Worm (Caenorhabditis elegans) whole organism, late embryonic: ENCODE data around the gene Y60A3A.19.

ENCODE experiments used
- C08G9.2 ChIP-seq: sonication (generic microtip); optimal IDR thresholded peaks from 2 replicates; lab custom pipeline; 2016; ENCODE audit warnings: mild to moderate bottlenecking, missing genetic modification characterization, moderate library complexity, missing compliant biosample characterization
- ahr-1 ChIP-seq: sonication (generic microtip); optimal IDR thresholded peaks from 2 replicates; lab custom pipeline; 2016; ENCODE audit warnings: missing genetic modification characterization, missing compliant biosample characterization
- ama-1 ChIP-seq: fragments of 150-350 bp; optimal IDR thresholded peaks from 2 replicates; lab custom pipeline; 2014
- ceh-22 ChIP-seq: sonication (generic microtip); optimal IDR thresholded peaks from 2 replicates; lab custom pipeline; 2017; ENCODE audit warnings: missing biosample characterization, missing genetic modification characterization
- ceh-24 ChIP-seq: sonication (generic microtip); optimal IDR thresholded peaks from 2 replicates; lab custom pipeline; 2016; ENCODE audit warnings: mild to moderate bottlenecking, missing genetic modification characterization, missing compliant biosample characterization
- ceh-34 ChIP-seq: sonication (generic microtip); optimal IDR thresholded peaks from 2 replicates; lab custom pipeline; 2016; ENCODE audit warnings: mild to moderate bottlenecking, missing genetic modification characterization, missing compliant biosample characterization
- ceh-48 ChIP-seq: sonication (generic microtip); optimal IDR thresholded peaks from 2 replicates; lab custom pipeline; 2016; ENCODE audit warnings: missing genetic modification characterization, inconsistent platforms, missing compliant biosample characterization
- elt-2 ChIP-seq: sonication (generic microtip); optimal IDR thresholded peaks from 2 replicates; lab custom pipeline; 2016; ENCODE audit warnings: missing genetic modification reagents, missing genetic modification characterization, missing compliant biosample characterization
- eyg-1 ChIP-seq: sonication (generic microtip); optimal IDR thresholded peaks from 2 replicates; lab custom pipeline; 2016; ENCODE audit warnings: missing genotype, missing genetic modification characterization, missing compliant biosample characterization
- gmeb-2 ChIP-seq: sonication (generic microtip); optimal IDR thresholded peaks from 2 replicates; lab custom pipeline; 2016; ENCODE audit warnings: missing genetic modification characterization, inconsistent platforms, missing compliant biosample characterization
- hlh-8 ChIP-seq: sonication (generic microtip); optimal IDR thresholded peaks from 2 replicates; lab custom pipeline; 2016; ENCODE audit warnings: missing genotype, missing genetic modification characterization, missing compliant biosample characterization
- lin-11 ChIP-seq: fragments of 200-800 bp; sonication (Bioruptor generic); optimal IDR thresholded peaks from 2 replicates; lab custom pipeline; 2018; ENCODE audit warnings: mild to moderate bottlenecking, missing genetic modification characterization, missing compliant biosample characterization
- nhr-11 ChIP-seq: fragments of 150-350 bp; optimal IDR thresholded peaks from 2 replicates; lab custom pipeline; 2014; ENCODE audit warnings: missing biosample characterization, missing genetic modification characterization
- nhr-232 ChIP-seq: sonication (generic microtip); optimal IDR thresholded peaks from 2 replicates; lab custom pipeline; 2016; ENCODE audit warnings: missing genetic modification characterization, missing compliant biosample characterization
- npax-4 ChIP-seq: sonication (generic microtip); optimal IDR thresholded peaks from 2 replicates; lab custom pipeline; 2016; ENCODE audit warnings: missing genetic modification characterization, missing compliant biosample characterization
- odd-2 ChIP-seq: sonication (generic microtip); optimal IDR thresholded peaks from 2 replicates; lab custom pipeline; 2017; ENCODE audit warnings: antibody characterized with exemption, mild to moderate bottlenecking, missing genetic modification characterization, missing compliant biosample characterization
- pag-3 ChIP-seq: sonication (generic microtip); optimal IDR thresholded peaks from 2 replicates; lab custom pipeline; 2016; ENCODE audit warnings: missing compliant biosample characterization, missing genetic modification characterization, borderline replicate concordance
- pax-1 ChIP-seq: fragments of 150-350 bp; optimal IDR thresholded peaks from 2 replicates; lab custom pipeline; 2014; ENCODE audit warnings: missing biosample characterization, missing genetic modification characterization
- pha-2 ChIP-seq: sonication (generic microtip); optimal IDR thresholded peaks from 2 replicates; lab custom pipeline; 2017; ENCODE audit warnings: mild to moderate bottlenecking, missing genetic modification characterization, missing compliant biosample characterization
- pha-4 ChIP-seq: fragments of 150-350 bp; optimal IDR thresholded peaks from 2 replicates; lab custom pipeline; 2018; ENCODE audit warnings: missing biosample characterization, missing genetic modification reagents, missing genetic modification characterization
- pqm-1 ChIP-seq: sonication (generic microtip); optimal IDR thresholded peaks from 2 replicates; lab custom pipeline; 2016; ENCODE audit warnings: missing genetic modification characterization, missing compliant biosample characterization
- pros-1 ChIP-seq: fragments of 150-350 bp; optimal IDR thresholded peaks from 2 replicates; lab custom pipeline; 2014; ENCODE audit warnings: missing biosample characterization, missing genetic modification reagents, missing genetic modification characterization
- sox-2 ChIP-seq: fragments of 200-800 bp; sonication (Bioruptor generic); IDR thresholded peaks from 2 replicates; pipeline ENCODE4 v1.3.6; 2022; ENCODE audit warnings: missing genetic modification reagents, missing genetic modification characterization, missing compliant biosample characterization
- sox-4 ChIP-seq: sonication (generic microtip); optimal IDR thresholded peaks from 2 replicates; lab custom pipeline; 2017; ENCODE audit warnings: mild to moderate bottlenecking, missing genetic modification characterization, inconsistent platforms, missing compliant biosample characterization
- syd-9 ChIP-seq: sonication (generic microtip); optimal IDR thresholded peaks from 2 replicates; lab custom pipeline; 2016; ENCODE audit warnings: mild to moderate bottlenecking, missing genetic modification characterization, moderate library complexity, missing compliant biosample characterization
- tbx-2 ChIP-seq: sonication (generic microtip); optimal IDR thresholded peaks from 2 replicates; lab custom pipeline; 2016; ENCODE audit warnings: missing genetic modification characterization, missing compliant biosample characterization
- tbx-7 ChIP-seq: sonication (generic microtip); optimal IDR thresholded peaks from 2 replicates; lab custom pipeline; 2016; ENCODE audit warnings: missing genotype, missing genetic modification characterization, missing compliant biosample characterization
- unc-3 ChIP-seq, 2 experiments: fragments of 200-800 bp in 1 of 2; sonication (Bioruptor generic) in 1 of 2; sonication (generic microtip) in 1 of 2; conservative IDR thresholded peaks in 1 of 2; optimal IDR thresholded peaks in 1 of 2; 2 replicates each; pipeline versions ENCODE4 v1.3.6 to Lab custom; 2016 to 2022; ENCODE audit warnings: missing compliant biosample characterization in 2 of 2, missing genetic modification characterization in 2 of 2, missing genetic modification reagents in 1 of 2
- unc-55 ChIP-seq: sonication (generic microtip); optimal IDR thresholded peaks from 2 replicates; lab custom pipeline; 2017; ENCODE audit warnings: missing biosample characterization, missing genetic modification reagents, missing genetic modification characterization
- unc-86 ChIP-seq: sonication (generic microtip); optimal IDR thresholded peaks from 2 replicates; lab custom pipeline; 2016; ENCODE audit warnings: missing genetic modification characterization, missing compliant biosample characterization

Gene Y60A3A.19

DNA sequence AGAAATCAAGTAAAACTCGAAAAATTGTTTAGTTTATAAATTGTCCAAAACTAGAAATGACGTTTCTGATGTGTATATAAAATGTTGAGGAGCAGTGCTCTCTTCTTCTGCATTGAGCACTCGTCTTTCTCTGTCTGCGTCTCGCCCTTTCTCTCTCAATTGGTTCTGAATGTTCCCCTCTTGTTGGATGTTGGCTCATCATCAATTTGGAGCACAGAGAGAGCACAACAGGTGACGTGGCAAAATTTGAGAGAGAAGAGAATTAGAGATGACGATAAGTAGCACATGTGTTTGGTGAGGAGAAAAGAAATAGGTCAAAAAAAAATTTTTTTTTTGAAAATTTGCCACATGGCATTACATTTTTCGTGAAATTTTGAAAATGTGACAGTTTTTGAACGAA, 18.8 kb upstream of the Y60A3A.19 start (continued):
- no peak for TF ChIP-seq ama-1
- no peak for TF ChIP-seq tbx-7 (tag; lab: Kevin White, UChicago)
- no peak for TF ChIP-seq ceh-24 (tag; lab: Kevin White, UChicago)
- TF ChIP-seq nhr-232 (tag; lab: Kevin White, UChicago), result no peak
- peak; percentile 79 for TF ChIP-seq hlh-8 (tag; lab: Kevin White, UChicago)
- TF ChIP-seq tbx-2 (tag; lab: Kevin White, UChicago), result peak; percentile 29
- no peak for TF ChIP-seq pha-2 (tag; lab: Kevin White, UChicago)
- no peak for TF ChIP-seq sox-2 (GFP tag; lab: Robert Waterston, UW)
- no peak for TF ChIP-seq C08G9.2 (tag; lab: Kevin White, UChicago)
- no peak for TF ChIP-seq sox-4 (tag; lab: Kevin White, UChicago)
- TF ChIP-seq pha-4 (tag; lab: Kevin White, UChicago), result no peak
- TF ChIP-seq pax-1 (tag; lab: Kevin White, UChicago), result no peak
- TF ChIP-seq lin-11 (tag; lab: Kevin White, UChicago), result no peak
- no peak for TF ChIP-seq odd-2 (tag; lab: Kevin White, UChicago)
- no peak for TF ChIP-seq pag-3 (tag; lab: Kevin White, UChicago)

DNA sequence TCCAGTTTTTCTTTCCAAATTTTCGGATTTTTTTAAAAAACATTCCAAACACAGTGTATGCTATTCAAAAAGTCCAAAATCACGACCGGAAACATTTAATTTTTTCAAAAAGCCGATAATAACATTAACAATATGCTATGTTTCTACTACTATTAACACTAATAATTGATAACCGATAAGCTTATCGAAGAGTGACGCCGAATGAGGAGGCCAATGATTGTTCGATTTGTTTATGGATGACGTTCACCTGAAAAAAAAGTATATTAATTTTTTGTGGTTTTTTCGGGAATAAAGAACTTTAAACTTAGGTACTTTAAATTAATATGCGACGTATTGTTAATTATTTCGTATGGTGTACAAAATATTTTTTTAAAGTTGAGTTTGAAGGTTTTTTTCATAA, 18.4 kb upstream of the Y60A3A.19 start:
- TF ChIP-seq eyg-1 (tag; lab: Kevin White, UChicago) (no peak), elt-2 (tag; lab: Kevin White, UChicago) (peak; percentile 41)

ce11 chrV:19899167-19899566, 17.2 kb upstream of the Y60A3A.19 start, which contains the start of gene Y116F11B.14:
TSS of gene Y116F11B.14 (plus strand) at chrV:19899467.
- TF ChIP-seq unc-55 (GFP tag; lab: Kevin White, UChicago) (no peak), unc-86 (tag; lab: Kevin White, UChicago) (no peak), ceh-24 (tag; lab: Kevin White, UChicago) (no peak), syd-9 (tag; lab: Kevin White, UChicago) (no peak), npax-4 (no peak), gmeb-2 (tag; lab: Kevin White, UChicago) (no peak), unc-3 (GFP tag; conservative IDR thresholded peaks at IDR 0.05; lab: Robert Waterston, UW) (no peak), unc-3 (tag; optimal IDR thresholded peaks at IDR 0.05; lab: Kevin White, UChicago) (no peak), ceh-34 (tag; lab: Kevin White, UChicago) (no peak), nhr-11 (tag; lab: Kevin White, UChicago) (no peak), ceh-22 (tag; lab: Kevin White, UChicago) (no peak), pros-1 (tag; lab: Kevin White, UChicago) (no peak)

ce11 chrV:19901826-19902225, 14.5 kb upstream of the Y60A3A.19 start:
- no peak for TF ChIP-seq syd-9 (tag; lab: Kevin White, UChicago)
- no peak for TF ChIP-seq pqm-1 (tag; lab: Kevin White, UChicago)
- peak; percentile 61 for TF ChIP-seq ceh-48 (tag; lab: Kevin White, UChicago)

DNA sequence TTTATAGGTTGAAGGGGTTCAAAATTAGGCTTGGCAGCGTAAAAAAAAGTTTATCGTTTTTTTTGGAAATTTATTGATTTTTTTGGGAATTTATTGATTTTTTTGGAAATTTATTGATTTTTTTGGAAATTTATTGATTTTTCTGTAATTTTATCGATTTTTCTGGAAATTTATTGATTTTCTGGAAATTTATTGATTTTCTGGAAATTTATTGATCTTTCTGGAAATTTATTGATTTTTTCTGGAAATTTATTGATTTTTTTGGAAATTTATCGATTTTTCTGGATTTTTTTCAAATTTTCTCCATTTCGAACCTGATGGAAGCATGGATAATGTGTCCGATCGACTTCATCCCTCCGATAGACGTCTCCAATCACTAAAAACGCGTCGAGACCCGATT, 11.6 kb upstream of the Y60A3A.19 start:
- TF ChIP-seq ahr-1, result no peak
- TF ChIP-seq ceh-48 (tag; lab: Kevin White, UChicago), result peak; percentile 75

DNA sequence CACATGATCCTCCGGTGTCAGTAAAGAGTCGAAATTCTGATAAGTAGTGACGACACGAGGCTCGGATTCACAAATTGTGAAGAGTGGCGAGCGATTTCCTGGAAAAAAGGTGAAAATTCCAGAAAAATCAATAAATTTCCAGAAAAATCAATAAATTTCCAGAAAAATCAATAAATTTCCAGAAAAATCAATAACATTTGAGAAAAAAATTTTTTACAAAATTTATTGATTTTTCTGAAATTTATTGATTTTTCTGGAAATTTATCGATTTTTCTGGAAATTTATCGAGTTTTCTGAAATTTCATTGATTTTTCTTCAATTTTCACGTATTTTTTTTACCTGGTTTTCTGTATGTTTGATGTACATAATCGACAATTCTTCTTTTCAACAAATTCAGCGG, 10.4 kb upstream of the Y60A3A.19 start:
- TF ChIP-seq odd-2 (tag; lab: Kevin White, UChicago), result no peak
- TF ChIP-seq ceh-48 (tag; lab: Kevin White, UChicago), result peak; percentile 79

- peak; percentile 80 for TF ChIP-seq ceh-48 (tag; lab: Kevin White, UChicago)
- no peak for TF ChIP-seq hlh-8 (tag; lab: Kevin White, UChicago)
- TF ChIP-seq, all 69 proteins: peak for 1
Observed at ce11 chrV:19907365-19907764, 9.0 kb upstream of the Y60A3A.19 start, which contains the start of gene fars-2. TSS of gene fars-2 (minus strand) at chrV:19907434.
